Worm (Caenorhabditis elegans) whole organism, young adult: ENCODE measurements around the gene tpk-1.

Experiments
- ama-1 ChIP-seq, 3 experiments: fragments of 150-350 bp in 1 of 3; sonication (generic microtip) in 2 of 3; optimal IDR thresholded peaks; 2 replicates each; lab custom pipeline; 2014 to 2018; ENCODE audit warnings: missing biosample characterization in 2 of 3, missing genetic modification characterization in 2 of 3, missing genetic modification reagents in 2 of 3
- repo-1 ChIP-seq: sonication (generic microtip); optimal IDR thresholded peaks from 2 replicates; lab custom pipeline; 2017; ENCODE audit warnings: mild to moderate bottlenecking, missing genetic modification characterization, missing compliant biosample characterization
- somi-1 ChIP-seq: fragments of 200-800 bp; sonication (Bioruptor generic); optimal IDR thresholded peaks from 2 replicates; lab custom pipeline; 2018; ENCODE audit warnings: mild to moderate bottlenecking, missing genetic modification characterization, missing compliant biosample characterization
- unc-62 ChIP-seq: fragments of 150-350 bp; optimal IDR thresholded peaks from 2 replicates; lab custom pipeline; 2014; ENCODE audit warnings: missing biosample characterization, missing genetic modification reagents, missing genetic modification characterization

- TF ChIP-seq repo-1 (tag; lab: Kevin White, UChicago) = no peak
- TF ChIP-seq unc-62 (GFP tag; lab: Kevin White, UChicago) = no peak
- no peak for TF ChIP-seq somi-1 (GFP tag; lab: Kevin White, UChicago)
- no peak for TF ChIP-seq ama-1 (optimal IDR thresholded peaks at IDR 0.05; lab: Kevin White, UChicago)
- TF ChIP-seq ama-1 (GFP tag; optimal IDR thresholded peaks at IDR 0.05; lab: Kevin White, UChicago) = no peak
These were observed 12.2 kb upstream of the tpk-1 start for ce11 chrIII:8899767-8900166.
